Worm (Caenorhabditis elegans) whole organism, L3 larva: ENCODE measurements around the gene T02H6.8.

Source experiments
- ama-1 ChIP-seq: fragments of 150-350 bp; optimal IDR thresholded peaks from 2 replicates; lab custom pipeline; 2018
- hmg-11 ChIP-seq: sonication (generic microtip); optimal IDR thresholded peaks from 2 replicates; lab custom pipeline; 2016; ENCODE audit warnings: missing genetic modification characterization, missing compliant biosample characterization
- nfya-1 ChIP-seq: sonication (generic microtip); optimal IDR thresholded peaks from 2 replicates; lab custom pipeline; 2017; ENCODE audit warnings: missing genetic modification characterization, mild to moderate bottlenecking, missing compliant biosample characterization, antibody characterized with exemption, moderate library complexity; ENCODE audit not compliant: insufficient read depth
- nhr-11 ChIP-seq: fragments of 150-350 bp; optimal IDR thresholded peaks from 2 replicates; lab custom pipeline; 2014; ENCODE audit warnings: missing biosample characterization, missing genetic modification characterization
- nhr-23 ChIP-seq: fragments of 150-350 bp; optimal IDR thresholded peaks from 2 replicates; lab custom pipeline; 2014; ENCODE audit warnings: missing biosample characterization, missing genetic modification reagents, missing genetic modification characterization
- nhr-237 ChIP-seq: fragments of 150-350 bp; optimal IDR thresholded peaks from 2 replicates; lab custom pipeline; 2014; ENCODE audit warnings: missing biosample characterization, missing genetic modification characterization
- pha-4 ChIP-seq: fragments of 150-350 bp; optimal IDR thresholded peaks from 2 replicates; lab custom pipeline; 2014; ENCODE audit warnings: missing biosample characterization, missing genetic modification reagents, missing genetic modification characterization
- pqm-1 ChIP-seq: fragments of 150-350 bp; optimal IDR thresholded peaks from 2 replicates; lab custom pipeline; 2017; ENCODE audit warnings: missing biosample characterization, missing genetic modification characterization, inconsistent platforms
- unc-62 ChIP-seq: fragments of 150-350 bp; sonication (generic microtip); optimal IDR thresholded peaks from 4 replicates; lab custom pipeline; 2014; ENCODE audit warnings: missing biosample characterization, missing genetic modification reagents, missing genetic modification characterization
- zag-1 ChIP-seq: fragments of 150-350 bp; optimal IDR thresholded peaks from 2 replicates; lab custom pipeline; 2014; ENCODE audit warnings: missing biosample characterization, missing genetic modification characterization

- TF ChIP-seq unc-62 (GFP tag; lab: Kevin White, UChicago) (no peak), ama-1 (lab: Kevin White, UChicago) (no peak), pha-4 (no peak), nhr-237 (tag; lab: Kevin White, UChicago) (no peak), pqm-1 (tag; lab: Kevin White, UChicago) (no peak), nhr-11 (no peak), nhr-23 (tag; lab: Kevin White, UChicago) (no peak), zag-1 (tag; lab: Kevin White, UChicago) (no peak), hmg-11 (tag; lab: Kevin White, UChicago) (no peak), nfya-1 (tag; lab: Kevin White, UChicago) (no peak)
These were observed 1.7 kb downstream of the T02H6.8 start, which contains the start of gene T02H6.7 for ce11 chrII:682326-682725.
